Worm (Caenorhabditis elegans) whole organism, midembryonic: Measurements from ENCODE around the gene R05A10.8.

Experiments used
- T22C8.4 ChIP-seq: fragments of 200-800 bp; sonication (Bioruptor generic); IDR thresholded peaks from 2 replicates; pipeline ENCODE4 v1.3.6; 2022; ENCODE audit warnings: missing genetic modification characterization, missing compliant biosample characterization
- cog-1 ChIP-seq: sonication (generic microtip); optimal IDR thresholded peaks from 2 replicates; lab custom pipeline; 2016; ENCODE audit warnings: missing genetic modification characterization, missing compliant biosample characterization
- flt-1 ChIP-seq: fragments of 200-800 bp; sonication (Bioruptor generic); IDR thresholded peaks from 2 replicates; pipeline ENCODE4 v1.3.6; 2022; ENCODE audit warnings: missing genetic modification characterization, missing compliant biosample characterization
- klf-2 ChIP-seq: fragments of 200-800 bp; sonication (Bioruptor generic); conservative IDR thresholded peaks from 2 replicates; pipeline ENCODE4 v1.3.6; 2022; ENCODE audit warnings: missing genetic modification reagents, missing genetic modification characterization, missing compliant biosample characterization
- med-1 ChIP-seq: sonication (generic microtip); optimal IDR thresholded peaks from 2 replicates; lab custom pipeline; 2017; ENCODE audit warnings: missing genetic modification characterization, mild to moderate bottlenecking, missing compliant biosample characterization, antibody characterized with exemption, missing genetic modification reagents; ENCODE audit not compliant: insufficient read depth
- ref-1 ChIP-seq: fragments of 200-800 bp; sonication (Bioruptor generic); conservative IDR thresholded peaks from 2 replicates; pipeline ENCODE4 v1.3.6; 2022; ENCODE audit warnings: missing genetic modification reagents, missing genetic modification characterization, missing compliant biosample characterization
- tab-1 ChIP-seq: fragments of 200-800 bp; sonication (Bioruptor generic); IDR thresholded peaks from 2 replicates; pipeline ENCODE4 v1.3.6; 2022; ENCODE audit warnings: missing genetic modification characterization, missing compliant biosample characterization
- ztf-23 ChIP-seq: fragments of 200-800 bp; sonication (Bioruptor generic); IDR thresholded peaks from 2 replicates; pipeline ENCODE4 v1.3.6; 2022; ENCODE audit warnings: missing genetic modification reagents, missing genetic modification characterization, missing compliant biosample characterization
- ztf-29 ChIP-seq: fragments of 200-800 bp; sonication (Bioruptor generic); IDR thresholded peaks from 2 replicates; pipeline ENCODE4 v1.3.6; 2022; ENCODE audit warnings: missing genetic modification reagents, missing genetic modification characterization, missing compliant biosample characterization

R05A10.8 gene

ce11 chrIV:14113621-14114020, 44.4 kb downstream of the R05A10.8 start:
- no peak for TF ChIP-seq tab-1 (GFP tag; lab: Robert Waterston, UW)
- TF ChIP-seq ztf-29 (GFP tag; lab: Robert Waterston, UW): no peak
- TF ChIP-seq cog-1: no peak
- no peak for TF ChIP-seq klf-2
- no peak for TF ChIP-seq flt-1 (GFP tag; lab: Robert Waterston, UW)
- no peak for TF ChIP-seq med-1 (GFP tag; lab: Kevin White, UChicago)
- no peak for TF ChIP-seq ref-1 (GFP tag; lab: Robert Waterston, UW)
- TF ChIP-seq ztf-23 (GFP tag; lab: Robert Waterston, UW): no peak
- TF ChIP-seq T22C8.4: no peak

DNA sequence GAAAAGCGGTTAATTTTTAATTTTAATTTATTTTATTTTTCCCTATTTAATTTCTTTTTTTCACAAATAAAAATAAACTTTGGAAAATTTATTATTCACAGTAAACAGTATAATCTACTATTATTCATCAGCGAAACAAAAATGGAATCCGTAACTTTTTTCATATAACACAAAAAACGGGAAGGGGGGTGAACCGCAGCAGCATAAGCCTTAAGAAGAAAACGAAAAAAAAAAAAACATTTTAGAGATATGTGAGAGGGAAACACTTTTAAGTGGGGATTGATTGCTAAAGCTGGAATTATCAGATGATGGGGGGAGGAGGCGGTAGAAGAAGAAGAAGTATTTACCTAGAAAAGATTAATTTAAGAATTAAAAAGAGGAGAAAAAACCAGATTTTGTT, 50.3 kb downstream of the R05A10.8 start:
- TF ChIP-seq ztf-29 (GFP tag; lab: Robert Waterston, UW): no peak
- TF ChIP-seq ref-1 (GFP tag; lab: Robert Waterston, UW): no peak
- TF ChIP-seq tab-1 (GFP tag; lab: Robert Waterston, UW): no peak
- TF ChIP-seq klf-2: no peak

- TF ChIP-seq cog-1 (no peak), med-1 (GFP tag; lab: Kevin White, UChicago) (no peak), ztf-23 (GFP tag; lab: Robert Waterston, UW) (no peak), ref-1 (GFP tag; lab: Robert Waterston, UW) (no peak), ztf-29 (GFP tag; lab: Robert Waterston, UW) (no peak)
Observed at ce11 chrIV:14106274-14106673, 51.7 kb downstream of the R05A10.8 start, which contains the start of gene ins-34. TSS of gene ins-34 (plus strand) at chrIV:14106574.
